Worm (Caenorhabditis elegans) whole organism, mixed stage, embryonic: Measurements from ENCODE around the gene tag-273.
"Not testable (repeated sequence)": the region's sequence is repeated elsewhere in the genome, so short reads cannot be mapped to it uniquely, and the experiment has no call there.

Experiments used
- M03D4.4 ChIP-seq: sonication (generic microtip); optimal IDR thresholded peaks from 2 replicates; lab custom pipeline; 2017; ENCODE audit warnings: mild to moderate bottlenecking, missing genetic modification characterization, missing compliant biosample characterization
- bed-3 ChIP-seq: fragments of 200-800 bp; sonication (Bioruptor generic); optimal IDR thresholded peaks from 3 replicates; lab custom pipeline; 2018; ENCODE audit warnings: mild to moderate bottlenecking, missing genetic modification characterization, moderate library complexity, missing compliant biosample characterization
- blmp-1 ChIP-seq: fragments of 150-350 bp; optimal IDR thresholded peaks from 2 replicates; lab custom pipeline; 2014; ENCODE audit warnings: missing biosample characterization, missing genetic modification characterization
- ceh-39 ChIP-seq: fragments of 150-350 bp; optimal IDR thresholded peaks from 2 replicates; lab custom pipeline; 2014; ENCODE audit warnings: missing biosample characterization, missing genetic modification characterization
- ceh-43 ChIP-seq: fragments of 200-800 bp; sonication (Bioruptor generic); optimal IDR thresholded peaks from 2 replicates; lab custom pipeline; 2018; ENCODE audit warnings: mild to moderate bottlenecking, missing genetic modification characterization, moderate library complexity, missing compliant biosample characterization
- ces-1 ChIP-seq: fragments of 150-350 bp; optimal IDR thresholded peaks from 2 replicates; lab custom pipeline; 2014; ENCODE audit warnings: missing biosample characterization, missing genetic modification reagents, missing genetic modification characterization
- cnd-1 ChIP-seq: fragments of 200-800 bp; sonication (Bioruptor generic); optimal IDR thresholded peaks from 2 replicates; lab custom pipeline; 2018; ENCODE audit warnings: mild to moderate bottlenecking, missing genetic modification characterization, missing compliant biosample characterization
- drap-1 ChIP-seq: fragments of 200-800 bp; sonication (Bioruptor generic); optimal IDR thresholded peaks from 3 replicates; lab custom pipeline; 2018; ENCODE audit warnings: mild to moderate bottlenecking, missing genetic modification characterization, missing compliant biosample characterization
- elt-1 ChIP-seq: sonication (generic microtip); optimal IDR thresholded peaks from 2 replicates; lab custom pipeline; 2017; ENCODE audit warnings: missing genetic modification characterization, mild to moderate bottlenecking, missing compliant biosample characterization, antibody characterized with exemption, moderate library complexity, borderline replicate concordance; ENCODE audit not compliant: insufficient read depth
- elt-3 ChIP-seq: fragments of 150-350 bp; optimal IDR thresholded peaks from 2 replicates; lab custom pipeline; 2014; ENCODE audit warnings: missing biosample characterization, missing genetic modification characterization
- flh-1 ChIP-seq: fragments of 200-800 bp; sonication (Bioruptor generic); optimal IDR thresholded peaks from 2 replicates; lab custom pipeline; 2018; ENCODE audit warnings: mild to moderate bottlenecking, missing genetic modification characterization, moderate library complexity, missing compliant biosample characterization
- ham-2 ChIP-seq: fragments of 200-800 bp; sonication (Bioruptor generic); optimal IDR thresholded peaks from 2 replicates; lab custom pipeline; 2018; ENCODE audit warnings: mild to moderate bottlenecking, missing genetic modification characterization, missing compliant biosample characterization
- hlh-1 ChIP-seq: fragments of 150-350 bp; optimal IDR thresholded peaks from 2 replicates; lab custom pipeline; 2014; ENCODE audit warnings: missing biosample characterization, missing genetic modification reagents, missing genetic modification characterization
- lin-13 ChIP-seq: fragments of 150-350 bp; optimal IDR thresholded peaks from 2 replicates; lab custom pipeline; 2014; ENCODE audit warnings: missing biosample characterization, missing genetic modification characterization
- lin-32 ChIP-seq: fragments of 200-800 bp; sonication (Bioruptor generic); optimal IDR thresholded peaks from 2 replicates; lab custom pipeline; 2018; ENCODE audit warnings: mild to moderate bottlenecking, missing genetic modification characterization, missing compliant biosample characterization
- lsy-2 ChIP-seq: fragments of 150-350 bp; optimal IDR thresholded peaks from 2 replicates; lab custom pipeline; 2014; ENCODE audit warnings: missing biosample characterization, missing genetic modification characterization
- mab-5 ChIP-seq: fragments of 150-350 bp; optimal IDR thresholded peaks from 2 replicates; lab custom pipeline; 2014; ENCODE audit warnings: missing biosample characterization, missing genetic modification characterization
- mep-1 ChIP-seq: fragments of 150-350 bp; optimal IDR thresholded peaks from 2 replicates; lab custom pipeline; 2017; ENCODE audit warnings: missing biosample characterization, missing genetic modification reagents, missing genetic modification characterization, inconsistent platforms
- mls-2 ChIP-seq: sonication (generic microtip); optimal IDR thresholded peaks from 2 replicates; lab custom pipeline; 2016; ENCODE audit warnings: mild to moderate bottlenecking, missing genetic modification characterization, moderate library complexity, missing compliant biosample characterization
- nhr-12 ChIP-seq: fragments of 150-350 bp; optimal IDR thresholded peaks from 2 replicates; lab custom pipeline; 2014; ENCODE audit warnings: missing biosample characterization, missing genetic modification characterization
- nhr-2 ChIP-seq: fragments of 150-350 bp; optimal IDR thresholded peaks from 2 replicates; lab custom pipeline; 2014; ENCODE audit warnings: missing biosample characterization, missing genetic modification characterization
- nhr-237 ChIP-seq: fragments of 150-350 bp; optimal IDR thresholded peaks from 2 replicates; lab custom pipeline; 2014; ENCODE audit warnings: missing biosample characterization, missing genetic modification characterization
- nhr-28 ChIP-seq: fragments of 150-350 bp; optimal IDR thresholded peaks from 2 replicates; lab custom pipeline; 2014; ENCODE audit warnings: missing biosample characterization, missing genetic modification characterization
- nhr-76 ChIP-seq: sonication (generic microtip); optimal IDR thresholded peaks from 2 replicates; lab custom pipeline; 2017; ENCODE audit warnings: missing biosample characterization, missing genetic modification characterization
- pha-4 ChIP-seq: fragments of 150-350 bp; optimal IDR thresholded peaks from 2 replicates; lab custom pipeline; 2018; ENCODE audit warnings: missing biosample characterization, missing genetic modification reagents, missing genetic modification characterization
- sem-2 ChIP-seq: fragments of 200-800 bp; sonication (Bioruptor generic); optimal IDR thresholded peaks from 2 replicates; lab custom pipeline; 2018; ENCODE audit warnings: mild to moderate bottlenecking, missing genetic modification characterization, missing compliant biosample characterization
- snpc-4 ChIP-seq: fragments of 150-350 bp; optimal IDR thresholded peaks from 2 replicates; lab custom pipeline; 2014; ENCODE audit warnings: missing biosample characterization, missing genetic modification characterization
- sptf-1 ChIP-seq: sonication (generic microtip); optimal IDR thresholded peaks from 2 replicates; lab custom pipeline; 2017; ENCODE audit warnings: mild to moderate bottlenecking, missing genetic modification characterization, moderate library complexity, missing compliant biosample characterization
- tbx-8 ChIP-seq: fragments of 200-800 bp; sonication (Bioruptor generic); optimal IDR thresholded peaks from 2 replicates; lab custom pipeline; 2018; ENCODE audit warnings: mild to moderate bottlenecking, missing genetic modification characterization, moderate library complexity, missing compliant biosample characterization
- unc-120 ChIP-seq: sonication (generic microtip); optimal IDR thresholded peaks from 2 replicates; lab custom pipeline; 2017; ENCODE audit warnings: missing genetic modification characterization, missing compliant biosample characterization; ENCODE audit not compliant: poor library complexity, severe bottlenecking
- unc-39 ChIP-seq: fragments of 150-350 bp; optimal IDR thresholded peaks from 2 replicates; lab custom pipeline; 2014; ENCODE audit warnings: missing biosample characterization, missing genetic modification characterization
- unc-62 ChIP-seq: fragments of 150-350 bp; optimal IDR thresholded peaks from 2 replicates; lab custom pipeline; 2014; ENCODE audit warnings: missing biosample characterization, missing genetic modification reagents, missing genetic modification characterization

The tag-273 gene

DNA sequence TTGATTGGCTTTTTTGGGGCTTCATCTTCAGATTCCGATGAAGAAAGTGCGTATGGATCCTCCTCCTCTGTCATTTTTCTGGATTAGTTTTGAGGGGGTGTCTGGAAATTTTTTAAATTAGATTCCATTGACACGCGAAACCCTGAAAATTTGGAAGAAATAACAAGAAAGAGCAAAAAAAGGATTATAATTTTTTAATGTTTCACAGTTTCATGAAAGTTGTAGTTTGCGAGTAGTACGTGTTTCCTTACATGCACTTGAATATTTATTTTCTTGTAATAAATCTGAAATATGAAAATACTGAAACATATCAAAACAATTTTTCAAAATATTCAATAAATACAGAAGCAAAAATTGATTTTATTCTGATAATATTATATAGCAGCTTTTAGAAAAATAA lies at the start of gene tag-273:
TSS of gene tag-273 (minus strand) at position 101 of the 400 bp plus-strand sequence.
- TF ChIP-seq sem-2 (GFP tag; lab: Kevin White, UChicago) = no peak
- no peak for TF ChIP-seq mls-2
- no peak for TF ChIP-seq bed-3 (GFP tag; lab: Kevin White, UChicago)
- TF ChIP-seq lin-13 (tag; lab: Kevin White, UChicago) = no peak
- no peak for TF ChIP-seq M03D4.4 (tag; lab: Kevin White, UChicago)
- no peak for TF ChIP-seq ces-1 (GFP tag; lab: Kevin White, UChicago)
- TF ChIP-seq ceh-39 (tag; lab: Kevin White, UChicago) = no peak
- TF ChIP-seq sptf-1 (tag; lab: Kevin White, UChicago) = no peak
- no peak for TF ChIP-seq flh-1
- no peak for TF ChIP-seq nhr-2
- no peak for TF ChIP-seq mep-1 (tag; lab: Kevin White, UChicago)
- no peak for TF ChIP-seq pha-4 (tag; lab: Kevin White, UChicago)
- TF ChIP-seq nhr-28 = no peak
- TF ChIP-seq unc-120 (tag; lab: Kevin White, UChicago) = no peak
- TF ChIP-seq blmp-1 (tag; lab: Kevin White, UChicago) = no peak
- no peak for TF ChIP-seq unc-39 (tag; lab: Kevin White, UChicago)

DNA sequence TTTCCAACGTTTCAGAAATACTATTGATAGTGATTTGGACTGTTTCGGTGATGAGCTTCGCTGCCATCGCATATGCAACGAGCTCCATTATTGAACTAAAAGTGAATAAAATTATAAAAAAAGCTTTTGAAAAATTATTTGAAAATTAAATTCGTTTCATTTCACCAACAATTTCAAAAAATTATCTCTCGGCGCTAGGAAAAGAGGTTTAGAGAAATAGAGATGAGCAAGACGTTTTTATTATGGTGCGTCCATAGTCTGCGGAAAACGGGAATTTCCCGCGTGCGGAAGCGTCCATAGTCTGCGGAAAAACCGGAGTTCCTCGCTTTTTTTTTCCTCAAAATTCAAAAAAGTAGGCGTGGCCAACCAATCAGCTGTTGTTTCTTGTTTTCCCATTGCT lies 46.9 kb upstream of the tag-273 start, which contains the start of gene pals-30:
TSS of gene pals-30 (minus strand) at position 101 of the 400 bp plus-strand sequence.
- TF ChIP-seq lin-13 (tag; lab: Kevin White, UChicago); sem-2 (GFP tag; lab: Kevin White, UChicago); unc-39 (tag; lab: Kevin White, UChicago): not testable (repeated sequence)

DNA sequence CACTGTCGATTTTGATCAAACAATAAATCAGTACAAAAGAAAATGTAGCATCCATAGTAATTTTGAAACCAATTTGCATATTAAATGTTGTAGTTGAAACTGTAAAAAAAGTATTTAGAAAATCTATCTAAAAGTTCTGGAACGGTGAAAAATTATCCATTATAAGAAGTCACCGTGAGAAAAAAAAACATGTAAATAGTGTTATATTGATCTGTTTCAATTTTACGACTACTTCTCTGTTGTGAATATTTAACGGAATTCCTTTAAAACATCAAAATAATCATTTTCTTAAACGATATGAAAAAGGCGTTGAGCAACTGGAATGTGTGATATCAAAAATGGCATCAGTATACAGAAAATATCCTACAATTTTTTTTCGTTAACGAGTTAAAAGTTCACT lies 44.3 kb upstream of the tag-273 start, which contains the start of gene T27E7.9:
TSS of gene T27E7.9 (minus strand) at position 101 of the 400 bp plus-strand sequence.
- TF ChIP-seq tbx-8 (no peak), nhr-12 (tag; lab: Kevin White, UChicago) (no peak), lsy-2 (tag; lab: Kevin White, UChicago) (no peak), nhr-2 (no peak), blmp-1 (tag; lab: Kevin White, UChicago) (no peak), nhr-76 (no peak), ceh-43 (GFP tag; lab: Kevin White, UChicago) (no peak), mab-5 (no peak), unc-62 (GFP tag; lab: Kevin White, UChicago) (no peak), ces-1 (GFP tag; lab: Kevin White, UChicago) (no peak), M03D4.4 (tag; lab: Kevin White, UChicago) (no peak), nhr-237 (tag; lab: Kevin White, UChicago) (no peak), elt-1 (tag; lab: Kevin White, UChicago) (no peak), lin-32 (GFP tag; lab: Kevin White, UChicago) (no peak), sem-2 (GFP tag; lab: Kevin White, UChicago) (no peak), hlh-1 (tag; lab: Kevin White, UChicago) (no peak), unc-120 (tag; lab: Kevin White, UChicago) (no peak), ceh-39 (tag; lab: Kevin White, UChicago) (no peak)

DNA sequence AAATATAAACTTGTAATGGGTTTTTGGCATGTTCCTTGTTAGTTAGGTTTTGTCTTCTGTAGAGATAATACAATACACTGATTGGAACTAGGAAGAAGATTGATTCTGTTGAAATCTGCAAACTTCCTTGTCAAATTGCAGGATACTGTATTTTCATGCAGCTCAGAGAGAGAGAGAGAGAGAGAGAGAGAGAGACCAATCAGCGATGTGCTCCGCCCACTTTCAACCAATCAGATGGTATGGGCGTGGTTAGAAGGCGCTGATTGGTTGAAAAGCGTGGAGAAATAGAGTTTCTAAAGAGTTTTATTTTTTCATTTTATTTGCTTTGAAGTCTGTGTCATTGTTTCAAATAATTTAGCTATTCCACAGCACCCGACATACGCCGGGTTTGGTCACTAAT lies 42.3 kb upstream of the tag-273 start:
- no peak for TF ChIP-seq ces-1 (GFP tag; lab: Kevin White, UChicago)
- TF ChIP-seq lin-13 (tag; lab: Kevin White, UChicago) = no peak
- no peak for TF ChIP-seq cnd-1 (tag; lab: Kevin White, UChicago)
- no peak for TF ChIP-seq mab-5
- TF ChIP-seq drap-1 (GFP tag; lab: Kevin White, UChicago) = no peak
- TF ChIP-seq mep-1 (tag; lab: Kevin White, UChicago) = no peak
- TF ChIP-seq M03D4.4 (tag; lab: Kevin White, UChicago) = no peak
- no peak for TF ChIP-seq elt-3 (tag; lab: Kevin White, UChicago)
- TF ChIP-seq nhr-12 (tag; lab: Kevin White, UChicago) = no peak
- no peak for TF ChIP-seq unc-39 (tag; lab: Kevin White, UChicago)
- TF ChIP-seq unc-62 (GFP tag; lab: Kevin White, UChicago) = no peak
- no peak for TF ChIP-seq elt-1 (tag; lab: Kevin White, UChicago)
- TF ChIP-seq pha-4 (tag; lab: Kevin White, UChicago) = no peak
- no peak for TF ChIP-seq mls-2
- no peak for TF ChIP-seq ceh-39 (tag; lab: Kevin White, UChicago)
- no peak for TF ChIP-seq ham-2 (GFP tag; lab: Kevin White, UChicago)
- no peak for TF ChIP-seq snpc-4
- TF ChIP-seq unc-120 (tag; lab: Kevin White, UChicago) = no peak
